Worm (Caenorhabditis elegans) whole organism, L2 larva: Measurements from ENCODE around the gene melo-3.

Experiments
- ZK546.5 ChIP-seq: sonication (generic microtip); optimal IDR thresholded peaks from 2 replicates; lab custom pipeline; 2017; ENCODE audit warnings: missing biosample characterization, missing genetic modification characterization
- ceh-82 ChIP-seq: fragments of 150-350 bp; optimal IDR thresholded peaks from 2 replicates; lab custom pipeline; 2014; ENCODE audit warnings: missing biosample characterization, missing genetic modification characterization
- elt-1 ChIP-seq: fragments of 150-350 bp; optimal IDR thresholded peaks from 2 replicates; lab custom pipeline; 2014; ENCODE audit warnings: missing biosample characterization, missing genetic modification characterization
- lin-39 ChIP-seq: fragments of 150-350 bp; optimal IDR thresholded peaks from 2 replicates; lab custom pipeline; 2014; ENCODE audit warnings: missing biosample characterization, missing genetic modification reagents, missing genetic modification characterization
- lsy-2 ChIP-seq, 2 experiments: fragments of 150-350 bp in 1 of 2; sonication (generic microtip) in 1 of 2; optimal IDR thresholded peaks; 2 replicates each; lab custom pipeline; 2014 to 2017; ENCODE audit warnings: missing biosample characterization in 2 of 2, missing genetic modification characterization in 2 of 2
- nhr-237 ChIP-seq: fragments of 150-350 bp; optimal IDR thresholded peaks from 2 replicates; lab custom pipeline; 2014; ENCODE audit warnings: missing biosample characterization, missing genetic modification characterization
- nhr-77 ChIP-seq: fragments of 150-350 bp; optimal IDR thresholded peaks from 2 replicates; lab custom pipeline; 2014; ENCODE audit warnings: missing biosample characterization, missing genetic modification characterization
- snpc-4 ChIP-seq: fragments of 150-350 bp; optimal IDR thresholded peaks from 2 replicates; lab custom pipeline; 2014; ENCODE audit warnings: missing biosample characterization, missing genetic modification characterization
- unc-55 ChIP-seq: fragments of 150-350 bp; sonication (generic microtip); optimal IDR thresholded peaks from 3 replicates; lab custom pipeline; 2014; ENCODE audit warnings: missing biosample characterization, missing genetic modification reagents, missing genetic modification characterization
- unc-62 ChIP-seq: fragments of 150-350 bp; optimal IDR thresholded peaks from 2 replicates; lab custom pipeline; 2014; ENCODE audit warnings: missing biosample characterization, missing genetic modification reagents, missing genetic modification characterization

DNA sequence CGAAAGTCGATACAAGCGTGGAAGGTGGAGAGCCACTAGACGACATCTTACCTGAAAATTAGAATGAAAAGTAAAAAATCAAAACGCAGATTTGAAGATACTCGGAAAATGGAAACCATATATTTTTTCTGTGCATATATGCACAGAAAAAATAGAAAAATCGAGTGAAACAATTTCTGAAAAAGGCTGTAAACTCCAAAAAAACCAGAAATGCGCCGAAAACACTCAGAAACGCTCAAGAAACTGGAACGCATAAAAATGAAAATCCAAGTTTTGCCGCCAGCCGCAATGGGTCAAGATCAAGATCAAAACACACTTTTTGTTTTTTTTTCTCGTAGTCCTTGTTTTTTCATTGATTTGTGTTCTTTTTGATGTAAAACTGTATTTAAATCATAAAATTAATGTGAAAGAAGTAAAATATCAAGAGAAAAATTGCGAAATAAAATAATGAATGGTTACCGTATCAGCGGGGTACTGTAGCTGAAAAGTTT lies 44.0 kb downstream of the melo-3 start, which contains the start of gene T01C3.3:
- TF ChIP-seq nhr-237 (tag; lab: Kevin White, UChicago) (no peak), unc-55 (GFP tag; lab: Kevin White, UChicago) (no peak), ZK546.5 (tag; lab: Kevin White, UChicago) (no peak), nhr-77 (no peak), unc-62 (GFP tag; lab: Kevin White, UChicago) (no peak), elt-1 (tag; lab: Kevin White, UChicago) (no peak), lsy-2 (tag; optimal IDR thresholded peaks at IDR 0.05; lab: Kevin White, UChicago) (no peak), lin-39 (tag; lab: Kevin White, UChicago) (no peak), ceh-82 (tag; lab: Kevin White, UChicago) (no peak), snpc-4 (tag; lab: Kevin White, UChicago) (no peak)
